Worm (Caenorhabditis elegans) whole organism, midembryonic: ENCODE measurements around the gene lgmn-1.

Source experiments
- T22C8.4 ChIP-seq: fragments of 200-800 bp; sonication (Bioruptor generic); IDR thresholded peaks from 2 replicates; pipeline ENCODE4 v1.3.6; 2022; ENCODE audit warnings: missing genetic modification characterization, missing compliant biosample characterization
- flt-1 ChIP-seq: fragments of 200-800 bp; sonication (Bioruptor generic); IDR thresholded peaks from 2 replicates; pipeline ENCODE4 v1.3.6; 2022; ENCODE audit warnings: missing genetic modification characterization, missing compliant biosample characterization
- tab-1 ChIP-seq: fragments of 200-800 bp; sonication (Bioruptor generic); IDR thresholded peaks from 2 replicates; pipeline ENCODE4 v1.3.6; 2022; ENCODE audit warnings: missing genetic modification characterization, missing compliant biosample characterization
- ztf-29 ChIP-seq: fragments of 200-800 bp; sonication (Bioruptor generic); IDR thresholded peaks from 2 replicates; pipeline ENCODE4 v1.3.6; 2022; ENCODE audit warnings: missing genetic modification reagents, missing genetic modification characterization, missing compliant biosample characterization

- TF ChIP-seq flt-1 (GFP tag; lab: Robert Waterston, UW), result no peak
- no peak for TF ChIP-seq T22C8.4 (GFP tag; lab: Robert Waterston, UW)
- no peak for TF ChIP-seq ztf-29 (GFP tag; lab: Robert Waterston, UW)
- no peak for TF ChIP-seq tab-1 (GFP tag; lab: Robert Waterston, UW)
These were observed 4.9 kb downstream of the lgmn-1 start for ce11 chrV:12517757-12518156.
